Worm (Caenorhabditis elegans): ENCODE measurements around the gene T01D1.7.

Gene T01D1.7

DNA sequence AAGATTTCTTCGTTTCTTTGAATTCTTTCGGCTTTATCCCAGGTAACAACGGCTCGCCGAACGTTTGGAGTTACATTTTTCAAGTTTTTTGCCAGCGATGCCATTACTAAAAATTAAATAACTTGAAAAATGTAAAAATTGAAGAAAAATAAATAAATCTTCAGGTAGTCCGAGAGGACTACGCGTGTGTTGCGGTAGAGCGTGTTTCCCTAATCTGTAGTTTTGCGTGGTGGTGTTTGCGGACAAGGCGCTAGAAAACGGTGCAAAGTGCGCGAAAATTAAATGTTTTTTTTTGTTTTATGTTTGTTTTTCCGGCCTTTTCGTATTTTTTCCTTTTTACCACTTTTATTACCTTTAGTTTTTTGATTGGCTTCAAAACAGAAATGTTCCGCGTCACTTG, 17.7 kb downstream of the T01D1.7 start, which contains the start of gene mrpl-28 (continued):
- TF ChIP-seq xbp-1 (tag; optimal IDR thresholded peaks at IDR 0.05) (peak; percentile 96), nhr-28 (tag; optimal IDR thresholded peaks at IDR 0.05) (peak; percentile 48), mab-9 (GFP tag; IDR thresholded peaks at IDR 0.05) (peak; percentile 86), egl-27 (tag; optimal IDR thresholded peaks at IDR 0.05) (peak in 1 of 2 experiments; percentile 40), alr-1 (tag; optimal IDR thresholded peaks at IDR 0.05; ENCODE audit: borderline replicate concordance) (no peak), dsc-1 (tag; optimal IDR thresholded peaks at IDR 0.05) (peak; percentile 95), nhr-84 (tag; optimal IDR thresholded peaks at IDR 0.05) (no peak), rnt-1 (tag; optimal IDR thresholded peaks at IDR 0.05) (peak; percentile 97), lin-39 (tag; optimal IDR thresholded peaks at IDR 0.05) (peak; percentile 95), C16A3.4 (tag; optimal IDR thresholded peaks at IDR 0.05) (peak; percentile 95), lsy-2 (tag; optimal IDR thresholded peaks at IDR 0.05) (peak; percentile 94 to 95), hpl-2 (GFP tag; optimal IDR thresholded peaks at IDR 0.05) (peak; percentile 33), ceh-63 (GFP tag; optimal IDR thresholded peaks at IDR 0.05) (no peak), zag-1 (tag; optimal IDR thresholded peaks at IDR 0.05) (peak; percentile 56), ama-1 (optimal IDR thresholded peaks at IDR 0.05) (peak; percentile 59), elt-2 (tag; optimal IDR thresholded peaks at IDR 0.05) (peak; percentile 81), blmp-1 (tag; optimal IDR thresholded peaks at IDR 0.05) (peak; percentile 60), elt-3 (tag; optimal IDR thresholded peaks at IDR 0.05) (peak in 3 of 6 experiments; percentile 61 to 89 (median 84)), unc-30 (tag; optimal IDR thresholded peaks at IDR 0.05) (peak; percentile 71), skn-1 (tag; optimal IDR thresholded peaks at IDR 0.05) (peak; percentile 90), dpl-1 (GFP tag; optimal IDR thresholded peaks at IDR 0.05) (peak; percentile 97 to 98 (median 97)), C04F5.9 (tag; optimal IDR thresholded peaks at IDR 0.05) (peak; percentile 90), jun-1 (tag; optimal IDR thresholded peaks at IDR 0.05) (peak; percentile 90), pqm-1 (tag; optimal IDR thresholded peaks at IDR 0.05) (peak; percentile 19), nhr-12 (tag; optimal IDR thresholded peaks at IDR 0.05) (peak; percentile 52), lin-15B (tag; optimal IDR thresholded peaks at IDR 0.05) (peak; percentile 97), vab-15 (tag; optimal IDR thresholded peaks at IDR 0.05) (no peak), ztf-11 (tag; optimal IDR thresholded peaks at IDR 0.05) (peak; percentile 19 to 91), unc-86 (tag; optimal IDR thresholded peaks at IDR 0.05) (peak; percentile 96), isw-1 (GFP tag; IDR thresholded peaks at IDR 0.05) (peak; percentile 94), unc-98 (GFP tag; IDR thresholded peaks at IDR 0.05) (peak; percentile 82), snu-23 (GFP tag; optimal IDR thresholded peaks at IDR 0.05) (peak; percentile 98), snpc-4 (tag; optimal IDR thresholded peaks at IDR 0.05) (peak; percentile 79), lin-35 (GFP tag; optimal IDR thresholded peaks at IDR 0.05) (peak; percentile 95 to 98), nhr-90 (tag; optimal IDR thresholded peaks at IDR 0.05; ENCODE audit: poor library complexity) (peak; percentile 98)

DNA sequence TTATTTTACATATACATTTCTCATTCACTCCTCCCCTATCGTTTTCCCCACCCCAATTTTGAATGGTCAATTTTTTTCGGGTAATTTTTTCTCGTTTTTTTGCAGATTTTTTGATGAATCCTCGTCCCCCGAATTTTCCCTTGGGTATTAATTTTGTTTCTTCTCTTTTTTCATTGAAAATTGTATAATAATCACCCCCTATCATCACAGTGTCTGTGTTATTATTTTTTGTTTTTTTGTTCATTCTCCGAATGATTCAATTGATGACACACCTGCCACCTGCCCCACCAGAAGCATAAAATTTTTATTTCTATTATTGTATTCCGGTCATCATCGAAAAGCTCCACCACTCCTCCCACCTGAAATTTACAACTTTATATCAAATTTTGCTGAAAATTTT, 21.3 kb downstream of the T01D1.7 start, which contains the start of gene T25D3.3:
T25D3.3 (plus strand) TSS at position 301 of the 400 bp plus-strand sequence.
- TF ChIP-seq fkh-10 (GFP tag; optimal IDR thresholded peaks at IDR 0.05), result no peak
- TF ChIP-seq blmp-1 (tag; optimal IDR thresholded peaks at IDR 0.05), result no peak
- TF ChIP-seq mab-9 (GFP tag; IDR thresholded peaks at IDR 0.05), result no peak
- no peak for TF ChIP-seq xbp-1 (tag; optimal IDR thresholded peaks at IDR 0.05)
- no peak for TF ChIP-seq ceh-63 (GFP tag; optimal IDR thresholded peaks at IDR 0.05)
- TF ChIP-seq ama-1 (optimal IDR thresholded peaks at IDR 0.05), result no peak
- TF ChIP-seq fkh-4 (tag; optimal IDR thresholded peaks at IDR 0.05; ENCODE audit: borderline replicate concordance), result no peak
- no peak for TF ChIP-seq ztf-11 (tag; optimal IDR thresholded peaks at IDR 0.05)
- TF ChIP-seq skn-1 (tag; optimal IDR thresholded peaks at IDR 0.05), result no peak
- no peak for TF ChIP-seq nhr-85 (tag)
- no peak for TF ChIP-seq irx-1 (tag; optimal IDR thresholded peaks at IDR 0.05)
- TF ChIP-seq rnt-1 (tag; optimal IDR thresholded peaks at IDR 0.05), result no peak
- TF ChIP-seq tbx-2 (tag; optimal IDR thresholded peaks at IDR 0.05), result no peak

DNA sequence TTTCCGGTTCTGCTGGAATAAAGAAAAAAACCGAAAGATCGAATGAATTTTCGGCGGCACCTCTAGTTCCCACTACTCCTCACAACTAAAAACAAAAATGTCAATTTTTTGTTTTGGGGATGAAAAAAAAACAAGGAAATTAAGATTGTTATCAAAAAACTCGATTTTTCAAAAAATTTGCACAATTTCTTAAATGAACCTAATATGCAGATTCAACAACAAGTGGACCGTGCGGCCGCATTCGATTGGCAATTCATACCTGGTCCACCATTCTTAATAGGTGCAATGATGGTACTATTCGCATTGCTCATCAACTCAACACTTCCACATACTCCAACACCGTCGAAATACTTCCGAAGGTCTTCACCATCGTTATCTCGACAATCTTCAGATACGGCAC, 22.1 kb downstream of the T01D1.7 start:
- TF ChIP-seq fkh-4 (tag; optimal IDR thresholded peaks at IDR 0.05; ENCODE audit: borderline replicate concordance) (no peak), nhr-237 (tag; optimal IDR thresholded peaks at IDR 0.05) (no peak), mep-1 (tag; optimal IDR thresholded peaks at IDR 0.05) (no peak), lin-35 (GFP tag; optimal IDR thresholded peaks at IDR 0.05) (no peak), ceh-8 (GFP tag; optimal IDR thresholded peaks at IDR 0.05) (no peak), unc-86 (tag; optimal IDR thresholded peaks at IDR 0.05) (no peak), sup-37 (GFP tag; optimal IDR thresholded peaks at IDR 0.05) (no peak), unc-98 (GFP tag; IDR thresholded peaks at IDR 0.05) (no peak), blmp-1 (tag; optimal IDR thresholded peaks at IDR 0.05) (no peak), nhr-85 (tag) (no peak), nhr-47 (tag; optimal IDR thresholded peaks at IDR 0.05) (no peak), pax-3 (tag; optimal IDR thresholded peaks at IDR 0.05) (no peak)
